Fruit fly (Drosophila melanogaster) whole organism, embryonic: ENCODE measurements around the gene sit.

ENCODE experiments used
- Abd-B ChIP-seq: fragments of 200-800 bp; sonication (Bioruptor generic); optimal IDR thresholded peaks from 2 replicates; lab custom pipeline; 2018; ENCODE audit warnings: missing biosample characterization, mild to moderate bottlenecking, missing genetic modification characterization, moderate library complexity
- Aef1 ChIP-seq: fragments of 200-800 bp; sonication (Bioruptor generic); IDR thresholded peaks from 3 replicates; pipeline ENCODE4 v1.3.6; 2022; ENCODE audit warnings: missing biosample characterization, missing genetic modification characterization
- C15 ChIP-seq: fragments of 200-800 bp; sonication (Bioruptor generic); IDR thresholded peaks from 3 replicates; pipeline ENCODE4 v1.3.6; 2022; ENCODE audit warnings: missing biosample characterization, missing genetic modification characterization
- CG11696 ChIP-seq: fragments of 200-800 bp; sonication (Bioruptor generic); IDR thresholded peaks from 2 replicates; pipeline ENCODE4 v1.3.6; 2022; ENCODE audit warnings: missing biosample characterization, missing genetic modification characterization
- CG14014 ChIP-seq: fragments of 200-800 bp; sonication (Bioruptor generic); IDR thresholded peaks from 2 replicates; pipeline ENCODE4 v1.3.6; 2022; ENCODE audit warnings: missing biosample characterization, missing genetic modification characterization
- CG14441 ChIP-seq: fragments of 200-800 bp; sonication (Bioruptor generic); IDR thresholded peaks from 2 replicates; pipeline ENCODE4 v1.3.6; 2022; ENCODE audit warnings: missing biosample characterization, missing genetic modification characterization
- CG14965 ChIP-seq: fragments of 200-800 bp; sonication (Bioruptor generic); optimal IDR thresholded peaks from 2 replicates; lab custom pipeline; 2016; ENCODE audit warnings: missing biosample characterization, missing genetic modification characterization, borderline replicate concordance
- CG1647 ChIP-seq: fragments of 200-800 bp; sonication (Bioruptor generic); optimal IDR thresholded peaks from 3 replicates; lab custom pipeline; 2016; ENCODE audit warnings: missing biosample characterization, missing genetic modification characterization
- CG17385 ChIP-seq: fragments of 200-800 bp; sonication (Bioruptor generic); optimal IDR thresholded peaks from 3 replicates; lab custom pipeline; 2018; ENCODE audit warnings: missing biosample characterization, mild to moderate bottlenecking, missing genetic modification characterization
- CG17912 ChIP-seq: fragments of 200-800 bp; sonication (Bioruptor generic); optimal IDR thresholded peaks from 2 replicates; lab custom pipeline; 2018; ENCODE audit warnings: missing biosample characterization, mild to moderate bottlenecking, missing genetic modification characterization
- CG30403 ChIP-seq: fragments of 200-800 bp; sonication (Bioruptor generic); optimal IDR thresholded peaks from 3 replicates; lab custom pipeline; 2016; ENCODE audit warnings: missing biosample characterization, missing genetic modification characterization
- CG33557 ChIP-seq: fragments of 200-800 bp; sonication (Bioruptor generic); optimal IDR thresholded peaks from 2 replicates; lab custom pipeline; 2019; ENCODE audit warnings: missing biosample characterization, mild to moderate bottlenecking, missing genetic modification characterization, moderate library complexity
- CG34376 ChIP-seq: fragments of 200-800 bp; sonication (Bioruptor generic); optimal IDR thresholded peaks from 2 replicates; lab custom pipeline; 2018; ENCODE audit warnings: missing biosample characterization, mild to moderate bottlenecking, missing genetic modification characterization
- CG42726 ChIP-seq: fragments of 200-800 bp; sonication (Bioruptor generic); IDR thresholded peaks from 2 replicates; pipeline ENCODE4 v1.3.6; 2022; ENCODE audit warnings: missing biosample characterization, missing genetic modification characterization; ENCODE audit not compliant: partially characterized antibody
- CG43689 ChIP-seq: fragments of 200-800 bp; sonication (Bioruptor generic); IDR thresholded peaks from 2 replicates; pipeline ENCODE4 v1.3.6; 2022; ENCODE audit warnings: missing biosample characterization, missing genetic modification characterization
- CG4820 ChIP-seq: fragments of 200-800 bp; sonication (Bioruptor generic); optimal IDR thresholded peaks from 3 replicates; lab custom pipeline; 2016; ENCODE audit warnings: missing biosample characterization, missing genetic modification characterization
- CG6254 ChIP-seq: fragments of 200-800 bp; sonication (Bioruptor generic); optimal IDR thresholded peaks from 3 replicates; lab custom pipeline; 2017; ENCODE audit warnings: mild to moderate bottlenecking, missing biosample characterization, missing genetic modification reagents, missing genetic modification characterization
- CG6689 ChIP-seq: fragments of 200-800 bp; sonication (Bioruptor generic); IDR thresholded peaks from 2 replicates; pipeline ENCODE4 v1.3.6; 2022; ENCODE audit warnings: missing biosample characterization, missing genetic modification characterization
- CG6813 ChIP-seq: fragments of 200-800 bp; sonication (Bioruptor generic); optimal IDR thresholded peaks from 2 replicates; lab custom pipeline; 2017; ENCODE audit warnings: missing biosample characterization, missing genetic modification characterization, mild to moderate bottlenecking, moderate library complexity, missing genetic modification reagents
- CG9932 ChIP-seq: fragments of 200-800 bp; sonication (Bioruptor generic); IDR thresholded peaks from 2 replicates; pipeline ENCODE4 v1.3.6; 2022; ENCODE audit warnings: missing biosample characterization, missing genetic modification characterization
- Chrac-16 ChIP-seq: fragments of 200-800 bp; sonication (Bioruptor generic); optimal IDR thresholded peaks from 3 replicates; lab custom pipeline; 2016; ENCODE audit warnings: missing biosample characterization, missing genetic modification characterization
- CrebB ChIP-seq: fragments of 200-800 bp; sonication (Bioruptor generic); optimal IDR thresholded peaks from 3 replicates; lab custom pipeline; 2018; ENCODE audit warnings: missing biosample characterization, mild to moderate bottlenecking, missing genetic modification characterization
- D19A ChIP-seq: fragments of 200-800 bp; optimal IDR thresholded peaks from 3 replicates; lab custom pipeline; 2019; ENCODE audit warnings: missing biosample characterization, mild to moderate bottlenecking, missing genetic modification characterization, moderate library complexity
- D19B ChIP-seq: fragments of 200-800 bp; sonication (Bioruptor generic); optimal IDR thresholded peaks from 2 replicates; lab custom pipeline; 2017; ENCODE audit warnings: missing biosample characterization, mild to moderate bottlenecking, missing genetic modification characterization
- Dek ChIP-seq: fragments of 200-800 bp; sonication (Bioruptor generic); optimal IDR thresholded peaks from 3 replicates; lab custom pipeline; 2019; ENCODE audit warnings: missing biosample characterization, mild to moderate bottlenecking, missing genetic modification characterization, moderate library complexity
- Dip3 ChIP-seq: fragments of 200-800 bp; sonication (Bioruptor generic); optimal IDR thresholded peaks from 3 replicates; lab custom pipeline; 2016; ENCODE audit warnings: missing biosample characterization, missing genetic modification characterization
- Elba2 ChIP-seq: fragments of 200-800 bp; sonication (Bioruptor generic); optimal IDR thresholded peaks from 3 replicates; lab custom pipeline; 2016; ENCODE audit warnings: missing biosample characterization, missing genetic modification characterization
- Hmx ChIP-seq: fragments of 200-800 bp; sonication (Bioruptor generic); optimal IDR thresholded peaks from 2 replicates; lab custom pipeline; 2016; ENCODE audit warnings: missing biosample characterization, missing genetic modification characterization
- Hr78 ChIP-seq, 2 experiments: fragments of 200-800 bp in 1 of 2; fragments of >200 bp in 1 of 2; sonication (Bioruptor generic) in 1 of 2; optimal IDR thresholded peaks; 2 replicates each; lab custom pipeline; 2017 to 2019; ENCODE audit warnings: missing biosample characterization in 2 of 2, missing genetic modification characterization in 2 of 2, mild to moderate bottlenecking in 1 of 2, moderate library complexity in 1 of 2
- Kr ChIP-seq: fragments of 200-800 bp; sonication (Bioruptor generic); optimal IDR thresholded peaks from 2 replicates; lab custom pipeline; 2017; ENCODE audit warnings: missing biosample characterization, mild to moderate bottlenecking, missing genetic modification characterization
- Lim3 ChIP-seq: fragments of 200-800 bp; sonication (Bioruptor generic); IDR thresholded peaks from 2 replicates; pipeline ENCODE4 v1.3.6; 2022; ENCODE audit warnings: missing biosample characterization, missing genetic modification characterization
- Mes4 ChIP-seq: fragments of 200-800 bp; sonication (Bioruptor generic); optimal IDR thresholded peaks from 2 replicates; lab custom pipeline; 2016; ENCODE audit warnings: missing biosample characterization, missing genetic modification characterization
- NC2α ChIP-seq: fragments of 200-800 bp; sonication (Bioruptor generic); optimal IDR thresholded peaks from 2 replicates; lab custom pipeline; 2016; ENCODE audit warnings: missing biosample characterization, missing genetic modification characterization
- Poxn ChIP-seq: fragments of 200-800 bp; sonication (Bioruptor generic); IDR thresholded peaks from 2 replicates; pipeline ENCODE4 v1.3.6; 2022; ENCODE audit warnings: missing biosample characterization, missing genetic modification characterization
- Ptx1 ChIP-seq: fragments of 200-800 bp; sonication (Bioruptor generic); IDR thresholded peaks from 2 replicates; pipeline ENCODE4 v1.3.6; 2022; ENCODE audit warnings: missing biosample characterization, missing genetic modification characterization
- Rfx ChIP-seq: fragments of 200-800 bp; sonication (Bioruptor generic); IDR thresholded peaks from 2 replicates; pipeline ENCODE4 v1.3.6; 2022; ENCODE audit warnings: missing biosample characterization, missing genetic modification characterization
- Side ChIP-seq: fragments of 200-800 bp; sonication (Bioruptor generic); optimal IDR thresholded peaks from 2 replicates; lab custom pipeline; 2016; ENCODE audit warnings: missing biosample characterization, missing genetic modification characterization
- Trl ChIP-seq, 3 experiments: fragments of >200 bp in 2 of 3; fragments of 200-800 bp in 1 of 3; sonication (Bioruptor generic) in 1 of 3; optimal IDR thresholded peaks; 2 replicates in 1 of 3; 3 replicates in 2 of 3; lab custom pipeline; 2016 to 2017; ENCODE audit warnings: missing biosample characterization in 1 of 3, missing genetic modification characterization in 1 of 3
- ato ChIP-seq: fragments of 200-800 bp; sonication (Bioruptor generic); IDR thresholded peaks from 2 replicates; pipeline ENCODE4 v1.3.6; 2022; ENCODE audit warnings: missing biosample characterization, missing genetic modification characterization; ENCODE audit not compliant: partially characterized antibody
- bigmax ChIP-seq: fragments of 200-800 bp; sonication (Bioruptor generic); optimal IDR thresholded peaks from 2 replicates; lab custom pipeline; 2018; ENCODE audit warnings: missing biosample characterization, mild to moderate bottlenecking, missing genetic modification characterization
- chn ChIP-seq: fragments of 200-800 bp; sonication (Bioruptor generic); optimal IDR thresholded peaks from 2 replicates; lab custom pipeline; 2016; ENCODE audit warnings: missing biosample characterization, missing genetic modification characterization
- exex ChIP-seq: fragments of 200-800 bp; sonication (Bioruptor generic); optimal IDR thresholded peaks from 4 replicates; lab custom pipeline; 2018; ENCODE audit warnings: missing biosample characterization, mild to moderate bottlenecking, missing genetic modification characterization, moderate library complexity
- fu2 ChIP-seq: fragments of 200-800 bp; sonication (Bioruptor generic); optimal IDR thresholded peaks from 2 replicates; lab custom pipeline; 2016; ENCODE audit warnings: missing biosample characterization, missing genetic modification characterization
- ro ChIP-seq: fragments of 200-800 bp; sonication (Bioruptor generic); IDR thresholded peaks from 2 replicates; pipeline ENCODE4 v1.3.6; 2022; ENCODE audit warnings: missing biosample characterization, missing genetic modification characterization
- schlank ChIP-seq: fragments of 200-800 bp; sonication (Bioruptor generic); optimal IDR thresholded peaks from 2 replicates; lab custom pipeline; 2018; ENCODE audit warnings: missing biosample characterization, mild to moderate bottlenecking, missing genetic modification characterization
- sim ChIP-seq: fragments of 200-800 bp; sonication (Bioruptor generic); IDR thresholded peaks from 2 replicates; pipeline ENCODE4 v1.3.6; 2022; ENCODE audit warnings: missing biosample characterization, missing genetic modification characterization
- sima ChIP-seq: fragments of 200-800 bp; sonication (Bioruptor generic); optimal IDR thresholded peaks from 2 replicates; lab custom pipeline; 2016; ENCODE audit warnings: missing biosample characterization, missing genetic modification characterization
- stwl ChIP-seq: fragments of 200-800 bp; sonication (Bioruptor generic); optimal IDR thresholded peaks from 3 replicates; lab custom pipeline; 2018; ENCODE audit warnings: missing biosample characterization, mild to moderate bottlenecking, missing genetic modification characterization, moderate library complexity
- tio ChIP-seq: fragments of 200-800 bp; sonication (Bioruptor generic); optimal IDR thresholded peaks from 2 replicates; lab custom pipeline; 2017; ENCODE audit warnings: missing biosample characterization, missing genetic modification characterization, inconsistent platforms
- unpg ChIP-seq: fragments of 200-800 bp; sonication (Bioruptor generic); optimal IDR thresholded peaks from 3 replicates; lab custom pipeline; 2018; ENCODE audit warnings: missing biosample characterization, mild to moderate bottlenecking, missing genetic modification characterization, moderate library complexity

sit gene

dm6 chr3R:22590668-22591275, 28.4 kb upstream of the sit start (continued):
- TF ChIP-seq CG17385 (GFP tag; lab: Kevin White, UChicago) = peak; percentile 56
- no peak for TF ChIP-seq Rfx (GFP tag; lab: Robert Waterston, UW)
- TF ChIP-seq CG14441 = 0 out of 2 replicates have a peak, but pooled peaks have one; percentile 28
- peak; percentile 45 for TF ChIP-seq Side (GFP tag; lab: Kevin White, UChicago)
- TF ChIP-seq ro = no peak
- peak; percentile 72 for TF ChIP-seq tio (GFP tag; lab: Kevin White, UChicago)
- TF ChIP-seq Kr (GFP tag; lab: Kevin White, UChicago) = no peak
- no peak for TF ChIP-seq fu2 (GFP tag; lab: Kevin White, UChicago)
- TF ChIP-seq sim (GFP tag; lab: Robert Waterston, UW) = no peak
- TF ChIP-seq Dip3 (GFP tag; lab: Kevin White, UChicago) = no peak
- peak; percentile 40 for TF ChIP-seq Mes4 (GFP tag; lab: Kevin White, UChicago)
- no peak for TF ChIP-seq Lim3 (GFP tag; lab: Robert Waterston, UW)
- no peak for TF ChIP-seq CG11696 (GFP tag; lab: Robert Waterston, UW)
- TF ChIP-seq CG4820 = peak; percentile 63
- peak; percentile 42 for TF ChIP-seq CG6813
- no peak for TF ChIP-seq stwl
- TF ChIP-seq CG17912 (GFP tag; lab: Kevin White, UChicago) = no peak
- no peak for TF ChIP-seq Hmx (GFP tag; lab: Kevin White, UChicago)
- TF ChIP-seq Aef1 (GFP tag; lab: Robert Waterston, UW) = no peak
- no peak for TF ChIP-seq CG43689 (GFP tag; lab: Robert Waterston, UW)
- TF ChIP-seq CG14965 (GFP tag; lab: Kevin White, UChicago) = no peak
- no peak for TF ChIP-seq Trl (optimal IDR thresholded peaks at IDR 0.05; lab: Kevin White, UChicago)
- peak; percentile 10 for TF ChIP-seq Trl (GFP tag; optimal IDR thresholded peaks at IDR 0.05; lab: Kevin White, UChicago)
- no peak for TF ChIP-seq C15
- TF ChIP-seq CrebB (tag; lab: Kevin White, UChicago) = no peak
- no peak for TF ChIP-seq CG14014 (GFP tag; lab: Robert Waterston, UW)
- TF ChIP-seq Elba2 (GFP tag; lab: Kevin White, UChicago) = no peak
- TF ChIP-seq Poxn (GFP tag; lab: Robert Waterston, UW) = no peak
- TF ChIP-seq CG1647 = no peak
- TF ChIP-seq Abd-B (GFP tag; lab: Kevin White, UChicago) = peak; percentile 64
- peak; percentile 12 for TF ChIP-seq Chrac-16 (GFP tag; lab: Kevin White, UChicago)
- no peak; the same call in 1 of the 2 replicates for TF ChIP-seq Ptx1 (GFP tag; lab: Robert Waterston, UW)
- no peak for TF ChIP-seq CG34376 (GFP tag; lab: Kevin White, UChicago)
- TF ChIP-seq chn (GFP tag; lab: Kevin White, UChicago) = peak; percentile 60
- no peak for TF ChIP-seq Dek (tag; lab: Kevin White, UChicago)
- no peak for TF ChIP-seq exex (tag; lab: Kevin White, UChicago)
- TF ChIP-seq Hr78 (GFP tag; optimal IDR thresholded peaks at IDR 0.05; lab: Kevin White, UChicago) = peak in 1 of 2 experiments; percentile 38
- peak; percentile 69 for TF ChIP-seq CG6254 (GFP tag; lab: Kevin White, UChicago)
- no peak for TF ChIP-seq CG42726
- TF ChIP-seq CG33557 = peak; percentile 74
- TF ChIP-seq D19B (GFP tag; lab: Kevin White, UChicago) = peak; percentile 89
- no peak for TF ChIP-seq CG9932 (GFP tag; lab: Robert Waterston, UW)
- TF ChIP-seq CG30403 = peak; percentile 72
- no peak for TF ChIP-seq schlank
- no peak for TF ChIP-seq sima (GFP tag; lab: Kevin White, UChicago)
- TF ChIP-seq ato = no peak
- TF ChIP-seq D19A (tag; lab: Kevin White, UChicago) = peak; percentile 73
- peak; percentile 56 for TF ChIP-seq NC2α (GFP tag; lab: Kevin White, UChicago)
- no peak for TF ChIP-seq bigmax
- peak; percentile 47 for TF ChIP-seq unpg (GFP tag; lab: Kevin White, UChicago)
- peak; percentile 35; the same call in 1 of the 2 replicates for TF ChIP-seq CG6689 (GFP tag; lab: Robert Waterston, UW)
